Worm (Caenorhabditis elegans): ENCODE results near the gene C45H4.13.

- no peak for TF ChIP-seq ztf-29 (GFP tag; IDR thresholded peaks at IDR 0.05)
- TF ChIP-seq ztf-23 (GFP tag; IDR thresholded peaks at IDR 0.05): peak; percentile 98
- no peak for TF ChIP-seq flt-1 (GFP tag; IDR thresholded peaks at IDR 0.05)
- no peak for TF ChIP-seq ref-1 (GFP tag; conservative IDR thresholded peaks at IDR 0.05)
- TF ChIP-seq med-1 (GFP tag; optimal IDR thresholded peaks at IDR 0.05; ENCODE audit: insufficient read depth): no peak
- TF ChIP-seq tab-1 (GFP tag; IDR thresholded peaks at IDR 0.05): no peak
These were observed 34.7 kb upstream of the C45H4.13 start for ce11 chrV:2185486-2185885.

Data from whole organism, midembryonic.